Worm (Caenorhabditis elegans): Measurements from ENCODE around the gene F13H10.9.

Gene F13H10.9

DNA sequence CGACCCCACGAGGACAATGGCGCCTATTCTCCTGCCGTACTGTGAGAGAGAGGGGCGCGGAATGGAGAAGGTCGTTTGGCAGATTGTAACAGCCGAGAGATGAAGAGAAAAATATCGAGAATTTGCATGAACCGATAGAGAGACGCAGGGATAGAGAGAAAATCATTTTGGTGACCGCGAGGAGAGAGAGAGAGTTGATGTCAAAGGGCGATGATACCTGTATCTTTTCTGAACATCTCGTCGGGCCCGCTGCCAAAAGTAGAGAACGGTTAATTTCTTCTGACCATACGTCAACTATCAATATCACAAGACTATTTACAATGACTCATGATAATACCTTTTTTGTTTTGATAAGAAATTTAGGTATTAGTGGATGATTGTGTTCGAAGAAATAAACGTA is 25.7 kb upstream of the F13H10.9 start (continued):
- TF ChIP-seq dox-1 (GFP tag; IDR thresholded peaks at IDR 0.05) (0 out of 2 replicates have a peak, but pooled peaks have one; percentile 28), rpc-1 (optimal IDR thresholded peaks at IDR 0.05) (no peak), rpc-1 (tag; optimal IDR thresholded peaks at IDR 0.05) (no peak), chd-7 (tag; optimal IDR thresholded peaks at IDR 0.05) (no peak), let-526 (GFP tag; IDR thresholded peaks at IDR 0.05) (no peak), ceh-58 (GFP tag; IDR thresholded peaks at IDR 0.05) (no peak), hmg-1.2 (GFP tag; IDR thresholded peaks at IDR 0.05) (peak; percentile 44; the same call in 1 of the 2 replicates), him-1 (tag; optimal IDR thresholded peaks at IDR 0.05) (no peak), attf-5 (GFP tag; optimal IDR thresholded peaks at IDR 0.05) (no peak), hlh-26 (GFP tag; conservative IDR thresholded peaks at IDR 0.05) (no peak), F37B4.10 (GFP tag; IDR thresholded peaks at IDR 0.05) (no peak), hrde-1 (tag; optimal IDR thresholded peaks at IDR 0.05; ENCODE audit: borderline replicate concordance) (no peak), Y56A3A.18 (GFP tag; IDR thresholded peaks at IDR 0.05) (no peak), attf-6 (GFP tag; IDR thresholded peaks at IDR 0.05) (no peak), F33H1.4 (GFP tag; IDR thresholded peaks at IDR 0.05) (no peak), egl-18 (GFP tag; IDR thresholded peaks at IDR 0.05) (no peak), C17E4.6 (GFP tag; IDR thresholded peaks at IDR 0.05) (no peak), ztf-6 (GFP tag; IDR thresholded peaks at IDR 0.05) (no peak), ZK185.1 (tag; optimal IDR thresholded peaks at IDR 0.05; ENCODE audit: poor library complexity, severe bottlenecking) (no peak), tbx-9 (tag; optimal IDR thresholded peaks at IDR 0.05; ENCODE audit: borderline replicate concordance) (no peak), fkh-3 (tag; optimal IDR thresholded peaks at IDR 0.05) (no peak), F10E7.11 (tag; optimal IDR thresholded peaks at IDR 0.05) (no peak), hlh-12 (tag; optimal IDR thresholded peaks at IDR 0.05) (no peak), nhr-90 (tag; optimal IDR thresholded peaks at IDR 0.05) (no peak), ets-4 (GFP tag; optimal IDR thresholded peaks at IDR 0.05) (no peak), tlf-1 (GFP tag; optimal IDR thresholded peaks at IDR 0.05) (no peak), nhr-27 (tag; optimal IDR thresholded peaks at IDR 0.05) (no peak), hmg-20 (GFP tag; IDR thresholded peaks at IDR 0.05) (no peak), ztf-18 (tag; optimal IDR thresholded peaks at IDR 0.05) (no peak), B0261.1 (tag; optimal IDR thresholded peaks at IDR 0.05) (no peak), lsy-27 (tag; optimal IDR thresholded peaks at IDR 0.05; ENCODE audit: borderline replicate concordance, insufficient read depth) (no peak), nhr-80 (tag; optimal IDR thresholded peaks at IDR 0.05) (peak; percentile 44), xnd-1 (tag; optimal IDR thresholded peaks at IDR 0.05) (no peak)

DNA sequence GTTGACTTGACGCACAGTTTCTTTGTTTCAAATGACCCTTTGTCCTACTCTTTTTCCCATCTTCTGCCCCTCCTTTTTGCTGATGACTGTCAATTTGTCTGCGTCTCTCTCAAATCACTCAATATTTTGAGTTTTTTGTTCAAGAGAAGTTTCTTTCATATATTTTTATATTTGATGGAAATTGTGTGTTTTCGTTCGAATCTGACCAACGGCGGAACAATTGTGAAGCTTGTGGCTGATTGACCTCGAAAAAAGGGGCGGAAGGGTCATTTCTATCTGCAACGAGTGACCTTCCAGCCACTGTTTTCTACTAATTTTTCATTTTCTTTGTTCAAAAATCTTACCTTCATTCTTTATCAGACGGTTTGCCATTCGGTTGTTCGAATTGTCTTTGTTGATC is 23.1 kb upstream of the F13H10.9 start:
- TF ChIP-seq hmg-1.2 (GFP tag; IDR thresholded peaks at IDR 0.05): 0 out of 2 replicates have a peak, but pooled peaks have one; percentile 9
- no peak for TF ChIP-seq madf-8 (GFP tag; conservative IDR thresholded peaks at IDR 0.05)

DNA sequence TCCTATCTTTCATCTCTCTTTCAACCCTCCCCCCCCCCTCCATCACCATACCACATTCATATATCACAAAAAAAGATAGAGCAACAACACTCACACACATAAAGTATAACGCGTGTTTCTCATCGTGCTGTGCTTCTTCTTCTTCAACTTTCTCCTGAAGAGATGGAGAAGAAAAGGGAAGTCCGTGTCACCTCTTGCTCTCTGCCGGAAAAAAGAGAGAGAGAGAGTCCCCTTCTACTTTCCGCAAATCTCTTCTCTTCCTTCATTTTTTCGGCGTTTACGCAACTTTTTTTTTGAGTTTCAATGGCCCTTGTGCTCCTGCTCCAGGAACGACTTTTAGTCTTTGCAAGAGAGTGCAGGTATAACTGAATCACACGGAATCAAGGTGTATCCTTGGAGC is 22.0 kb upstream of the F13H10.9 start:
- TF ChIP-seq F37B4.10 (GFP tag; IDR thresholded peaks at IDR 0.05) (no peak), madf-10 (tag; optimal IDR thresholded peaks at IDR 0.05) (no peak), ztf-22 (GFP tag; optimal IDR thresholded peaks at IDR 0.05) (no peak), pbrm-1 (GFP tag; IDR thresholded peaks at IDR 0.05) (no peak), K12H6.12 (tag; optimal IDR thresholded peaks at IDR 0.05) (peak; percentile 1), dox-1 (GFP tag; IDR thresholded peaks at IDR 0.05) (no peak), mcd-1 (GFP tag; IDR thresholded peaks at IDR 0.05) (no peak), bed-1 (GFP tag; IDR thresholded peaks at IDR 0.05) (no peak), cebp-1 (GFP tag; IDR thresholded peaks at IDR 0.05) (no peak), cebp-1 (tag; optimal IDR thresholded peaks at IDR 0.05) (peak; percentile 19), egl-18 (GFP tag; IDR thresholded peaks at IDR 0.05) (no peak), tbx-9 (tag; optimal IDR thresholded peaks at IDR 0.05; ENCODE audit: borderline replicate concordance) (no peak), zfh-2 (GFP tag; conservative IDR thresholded peaks at IDR 0.05) (0 out of 2 replicates have a peak, but pooled peaks have one; percentile 12), die-1 (tag; optimal IDR thresholded peaks at IDR 0.05) (no peak), rec-8 (tag; optimal IDR thresholded peaks at IDR 0.05) (no peak), mel-28 (tag; optimal IDR thresholded peaks at IDR 0.05; ENCODE audit: borderline replicate concordance) (no peak), Y79H2A.3 (GFP tag; conservative IDR thresholded peaks at IDR 0.05) (no peak), nhr-27 (tag; optimal IDR thresholded peaks at IDR 0.05) (no peak)
